Fruit fly (Drosophila melanogaster): ENCODE results near the gene CtIP.

Gene CtIP

dm6 chr3L:20474789-20475208, 38.7 kb downstream of the CtIP start (continued):
- TF ChIP-seq CG10366 (GFP tag; IDR thresholded peaks at IDR 0.05) (no peak), Tbp (GFP tag; optimal IDR thresholded peaks at IDR 0.05) (no peak), CG9797 (GFP tag; optimal IDR thresholded peaks at IDR 0.05) (peak; percentile 18), D19B (GFP tag; optimal IDR thresholded peaks at IDR 0.05) (peak; percentile 57), B-H2 (GFP tag; optimal IDR thresholded peaks at IDR 0.05) (peak; percentile 92), CG10209 (GFP tag; optimal IDR thresholded peaks at IDR 0.05) (peak; percentile 83), CG12071 (GFP tag; optimal IDR thresholded peaks at IDR 0.05) (peak; percentile 81), YL-1 (GFP tag; optimal IDR thresholded peaks at IDR 0.05) (peak; percentile 68), CG1024 (GFP tag; IDR thresholded peaks at IDR 0.05) (no peak), CG42726 (GFP tag; IDR thresholded peaks at IDR 0.05; ENCODE audit: partially characterized antibody) (no peak), vnd (GFP tag; IDR thresholded peaks at IDR 0.05; ENCODE audit: partially characterized antibody) (no peak), Eip74EF (GFP tag; optimal IDR thresholded peaks at IDR 0.05) (peak in 1 of 2 experiments; percentile 76), CG6689 (GFP tag; IDR thresholded peaks at IDR 0.05) (no peak), CG3838 (GFP tag; optimal IDR thresholded peaks at IDR 0.05) (no peak), ap (GFP tag; IDR thresholded peaks at IDR 0.05) (no peak), Rfx (GFP tag; IDR thresholded peaks at IDR 0.05) (no peak), CG15514 (GFP tag; optimal IDR thresholded peaks at IDR 0.05) (peak; percentile 89), BtbVII (GFP tag; optimal IDR thresholded peaks at IDR 0.05) (peak; percentile 84), Taf1 (GFP tag; IDR thresholded peaks at IDR 0.05) (no peak), Lpt (GFP tag; optimal IDR thresholded peaks at IDR 0.05) (no peak), E2f2 (GFP tag; IDR thresholded peaks at IDR 0.05) (no peak), chn (GFP tag; optimal IDR thresholded peaks at IDR 0.05) (peak; percentile 87), dmrt11E (tag; optimal IDR thresholded peaks at IDR 0.05) (peak; percentile 52), emc (GFP tag; optimal IDR thresholded peaks at IDR 0.05) (peak; percentile 54), ATbp (GFP tag; optimal IDR thresholded peaks at IDR 0.05) (peak; percentile 82), CG2678 (tag; optimal IDR thresholded peaks at IDR 0.05) (peak; percentile 89), CG10321 (GFP tag; IDR thresholded peaks at IDR 0.05) (no peak), HLH54F (GFP tag; optimal IDR thresholded peaks at IDR 0.05) (peak; percentile 94), ab (GFP tag; optimal IDR thresholded peaks at IDR 0.05) (peak; percentile 53), Dfd (GFP tag; optimal IDR thresholded peaks at IDR 0.05) (no peak), CG12769 (tag; optimal IDR thresholded peaks at IDR 0.05) (peak; percentile 90), CG9727 (GFP tag; optimal IDR thresholded peaks at IDR 0.05) (peak; percentile 83), CG10565 (GFP tag; optimal IDR thresholded peaks at IDR 0.05) (no peak), dan (GFP tag; IDR thresholded peaks at IDR 0.05) (no peak), esg (GFP tag; conservative IDR thresholded peaks at IDR 0.05) (no peak), CG1233 (GFP tag; optimal IDR thresholded peaks at IDR 0.05) (peak; percentile 84), CG12219 (GFP tag; optimal IDR thresholded peaks at IDR 0.05) (peak; percentile 55), Xrp1 (GFP tag; IDR thresholded peaks at IDR 0.05) (no peak), HmgD (GFP tag; optimal IDR thresholded peaks at IDR 0.05) (peak; percentile 77), grau (tag; optimal IDR thresholded peaks at IDR 0.05) (peak; percentile 85), ase (GFP tag; IDR thresholded peaks at IDR 0.05) (no peak), abd-A (tag; optimal IDR thresholded peaks at IDR 0.05) (peak; percentile 94), CG4360 (GFP tag; IDR thresholded peaks at IDR 0.05) (no peak), CG14014 (GFP tag; IDR thresholded peaks at IDR 0.05) (no peak), sr (GFP tag; IDR thresholded peaks at IDR 0.05) (no peak), sqz (GFP tag; optimal IDR thresholded peaks at IDR 0.05) (peak; percentile 84), pum (GFP tag; optimal IDR thresholded peaks at IDR 0.05) (peak; percentile 80), CG4707 (GFP tag; optimal IDR thresholded peaks at IDR 0.05) (peak; percentile 56), CG10543 (GFP tag; optimal IDR thresholded peaks at IDR 0.05) (peak; percentile 94), danr (GFP tag; IDR thresholded peaks at IDR 0.05) (no peak), Sin3A (optimal IDR thresholded peaks at IDR 0.05) (peak; percentile 35), amos (GFP tag; IDR thresholded peaks at IDR 0.05; ENCODE audit: partially characterized antibody) (no peak)
